Fruit fly (Drosophila melanogaster): ENCODE measurements around the gene CG5853.

DNA sequence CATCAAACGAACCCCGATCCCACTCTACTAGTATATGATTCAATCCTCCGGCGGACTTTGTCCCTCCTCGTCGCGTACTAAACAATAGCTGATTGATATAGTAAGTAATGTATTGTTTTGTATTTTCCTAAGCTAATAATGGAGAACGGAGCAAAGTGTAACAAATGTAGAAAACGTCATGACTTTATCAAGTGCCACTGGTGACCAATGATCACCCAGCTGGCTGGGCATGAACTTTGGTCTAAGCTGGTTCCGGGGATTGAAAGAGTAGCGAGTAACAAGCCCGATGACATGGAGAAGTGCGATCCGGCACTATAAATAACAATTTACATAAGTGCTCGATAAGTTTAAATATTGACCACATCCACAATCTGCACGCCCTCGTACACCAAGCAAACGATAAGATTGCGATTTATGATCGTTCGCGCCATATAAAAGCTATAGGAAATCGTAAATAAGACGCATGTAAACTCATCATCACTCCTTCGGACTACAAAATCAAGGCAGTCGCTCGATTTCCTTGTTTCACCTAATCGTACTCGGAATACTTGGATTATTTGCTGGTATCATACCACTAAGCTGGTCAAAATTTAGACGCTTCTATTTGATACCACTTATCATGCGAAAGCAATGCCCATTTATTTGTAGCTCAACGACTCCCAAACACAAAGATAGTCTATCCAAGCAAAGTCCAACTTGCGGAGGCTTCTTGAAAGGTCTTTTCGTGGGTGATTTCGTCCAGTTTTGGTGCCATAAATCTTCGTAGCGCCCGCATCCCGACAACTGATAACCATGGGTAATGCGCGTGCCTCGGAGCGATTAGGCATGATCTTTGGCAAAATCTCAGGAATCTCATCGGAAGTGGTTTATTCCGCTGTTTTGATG is 2.0 kb upstream of the CG5853 start:
- TF ChIP-seq tj (GFP tag; optimal IDR thresholded peaks at IDR 0.05) (no peak), bab1 (GFP tag; optimal IDR thresholded peaks at IDR 0.05) (no peak), pad (GFP tag; optimal IDR thresholded peaks at IDR 0.05) (no peak), CG33017 (tag; optimal IDR thresholded peaks at IDR 0.05) (no peak), CG14711 (tag; optimal IDR thresholded peaks at IDR 0.05) (no peak), Clk (GFP tag; optimal IDR thresholded peaks at IDR 0.05) (no peak), CG1620 (GFP tag; optimal IDR thresholded peaks at IDR 0.05) (no peak), toe (GFP tag; optimal IDR thresholded peaks at IDR 0.05) (no peak), Crg-1 (GFP tag; optimal IDR thresholded peaks at IDR 0.05) (no peak), Hr96 (GFP tag; optimal IDR thresholded peaks at IDR 0.05) (no peak), CG7101 (tag; optimal IDR thresholded peaks at IDR 0.05) (no peak), cnc (optimal IDR thresholded peaks at IDR 0.05) (no peak)
